Worm (Caenorhabditis elegans) whole organism, young adult: Measurements from ENCODE around the gene wee-1.3.

Experiments
- F33H1.4 ChIP-seq: fragments of 200-800 bp; sonication (Bioruptor generic); IDR thresholded peaks from 2 replicates; pipeline ENCODE4 v1.3.6; 2022; ENCODE audit warnings: missing genetic modification reagents, missing genetic modification characterization, missing compliant biosample characterization
- F37B4.10 ChIP-seq: fragments of 200-800 bp; sonication (Bioruptor generic); IDR thresholded peaks from 2 replicates; pipeline ENCODE4 v1.3.6; 2022; ENCODE audit warnings: missing genetic modification characterization, missing compliant biosample characterization
- F39B2.1 ChIP-seq: fragments of 200-800 bp; sonication (Bioruptor generic); IDR thresholded peaks from 2 replicates; pipeline ENCODE4 v1.3.6; 2022; ENCODE audit warnings: missing genetic modification reagents, missing genetic modification characterization, missing compliant biosample characterization
- K12H6.12 ChIP-seq: fragments of 200-800 bp; sonication (Bioruptor generic); optimal IDR thresholded peaks from 2 replicates; lab custom pipeline; 2018; ENCODE audit warnings: mild to moderate bottlenecking, missing genetic modification characterization, missing compliant biosample characterization
- bed-1 ChIP-seq: fragments of 200-800 bp; sonication (Bioruptor generic); IDR thresholded peaks from 2 replicates; pipeline ENCODE4 v1.3.6; 2022; ENCODE audit warnings: missing genetic modification reagents, missing genetic modification characterization, missing compliant biosample characterization
- lin-35 ChIP-seq, 3 experiments: fragments of 150-350 bp in 2 of 3; sonication (generic microtip) in 1 of 3; optimal IDR thresholded peaks; 2 replicates each; lab custom pipeline; 2014 to 2018; ENCODE audit warnings: missing biosample characterization in 3 of 3, missing genetic modification characterization in 3 of 3, missing genetic modification reagents in 3 of 3
- madf-8 ChIP-seq: fragments of 200-800 bp; sonication (Bioruptor generic); conservative IDR thresholded peaks from 2 replicates; pipeline ENCODE4 v1.3.6; 2022; ENCODE audit warnings: missing genetic modification reagents, missing genetic modification characterization, missing compliant biosample characterization
- pha-4 ChIP-seq: fragments of 150-350 bp; sonication (generic microtip); optimal IDR thresholded peaks from 2 replicates; lab custom pipeline; 2014; ENCODE audit warnings: missing biosample characterization, missing genetic modification reagents, missing genetic modification characterization
- sea-2 ChIP-seq: fragments of 200-800 bp; sonication (Bioruptor generic); IDR thresholded peaks from 2 replicates; pipeline ENCODE4 v1.3.6; 2022; ENCODE audit warnings: missing genetic modification characterization, missing compliant biosample characterization
- tbx-9 ChIP-seq: sonication (generic microtip); optimal IDR thresholded peaks from 2 replicates; lab custom pipeline; 2016; ENCODE audit warnings: borderline replicate concordance, missing genetic modification characterization, inconsistent platforms, missing compliant biosample characterization
- unc-130 ChIP-seq: sonication (generic microtip); optimal IDR thresholded peaks from 2 replicates; lab custom pipeline; 2016; ENCODE audit warnings: missing genetic modification reagents, missing genetic modification characterization, missing compliant biosample characterization
- unc-62 ChIP-seq: fragments of 150-350 bp; optimal IDR thresholded peaks from 2 replicates; lab custom pipeline; 2014; ENCODE audit warnings: missing biosample characterization, missing genetic modification reagents, missing genetic modification characterization

DNA sequence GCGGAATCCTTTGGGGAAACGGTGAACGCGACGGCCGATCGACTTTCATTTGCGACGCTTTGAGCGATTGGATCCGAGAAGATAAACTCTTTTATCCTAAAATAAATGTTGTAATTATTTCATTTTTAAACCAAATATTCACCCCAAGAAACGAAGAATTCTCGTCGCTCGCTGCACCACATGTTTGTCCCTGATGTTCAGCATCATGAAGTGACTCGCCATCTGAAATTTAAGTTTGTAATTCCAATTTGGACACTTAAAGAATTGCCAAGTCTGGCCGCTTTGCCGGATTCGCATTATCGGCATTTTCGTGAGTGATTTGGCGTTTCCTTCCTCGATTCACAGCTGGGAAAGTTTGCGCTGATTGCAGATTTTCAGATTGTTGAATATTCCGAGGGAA is 1.6 kb upstream of the wee-1.3 start, which contains the start of gene Y53C12A.6:
- no peak for TF ChIP-seq madf-8 (GFP tag; lab: Robert Waterston, UW)
- TF ChIP-seq K12H6.12 (tag; lab: Kevin White, UChicago): no peak
- TF ChIP-seq F39B2.1 (GFP tag; lab: Robert Waterston, UW): no peak
- no peak for TF ChIP-seq unc-130
- no peak for TF ChIP-seq F33H1.4
- no peak for TF ChIP-seq pha-4 (tag; lab: Kevin White, UChicago)
- no peak for TF ChIP-seq F37B4.10
- no peak for TF ChIP-seq unc-62 (GFP tag; lab: Kevin White, UChicago)
- TF ChIP-seq tbx-9 (tag; lab: Kevin White, UChicago): no peak
- no peak for TF ChIP-seq sea-2 (GFP tag; lab: Robert Waterston, UW)
- no peak for TF ChIP-seq lin-35 (GFP tag; optimal IDR thresholded peaks at IDR 0.05; lab: Kevin White, UChicago)
- no peak for TF ChIP-seq bed-1 (GFP tag; lab: Robert Waterston, UW)
